Worm (Caenorhabditis elegans) whole organism, early embryonic: ENCODE measurements around the gene lpr-2.

Experiments used
- aly-1 ChIP-seq: sonication (generic microtip); optimal IDR thresholded peaks from 2 replicates; lab custom pipeline; 2016; ENCODE audit warnings: missing genetic modification characterization, missing compliant biosample characterization
- hmg-4 ChIP-seq: fragments of 200-800 bp; sonication (Bioruptor generic); optimal IDR thresholded peaks from 2 replicates; lab custom pipeline; 2018; ENCODE audit warnings: mild to moderate bottlenecking, missing genetic modification characterization, missing compliant biosample characterization
- hnd-1 ChIP-seq: sonication (generic microtip); optimal IDR thresholded peaks from 2 replicates; lab custom pipeline; 2016; ENCODE audit warnings: missing genetic modification characterization, missing compliant biosample characterization

DNA sequence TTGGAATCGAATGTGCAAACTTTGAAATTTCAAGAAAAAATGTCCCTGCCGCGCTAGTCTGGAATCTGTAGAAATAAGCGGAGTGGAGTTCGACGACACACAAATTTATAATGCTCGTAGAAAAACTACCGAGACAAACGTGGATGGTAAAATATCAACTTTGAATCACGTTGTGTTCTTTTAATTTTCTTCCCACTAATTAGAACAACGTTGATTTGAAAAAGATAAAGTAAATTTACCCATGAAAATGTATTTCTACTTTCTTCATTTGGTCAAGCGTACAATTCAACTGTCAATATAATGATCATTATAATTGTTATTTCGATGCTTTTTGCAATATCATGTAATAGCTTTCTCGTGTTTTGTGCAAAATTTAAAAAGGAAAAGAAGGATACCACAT, 36.6 kb upstream of the lpr-2 start, which contains the start of gene K01A6.5:
- TF ChIP-seq hmg-4 (GFP tag; lab: Kevin White, UChicago) (no peak), hnd-1 (tag; lab: Kevin White, UChicago) (no peak), aly-1 (tag; lab: Kevin White, UChicago) (no peak)
